Worm (Caenorhabditis elegans): ENCODE results near the gene cas-1.

cas-1 gene

DNA sequence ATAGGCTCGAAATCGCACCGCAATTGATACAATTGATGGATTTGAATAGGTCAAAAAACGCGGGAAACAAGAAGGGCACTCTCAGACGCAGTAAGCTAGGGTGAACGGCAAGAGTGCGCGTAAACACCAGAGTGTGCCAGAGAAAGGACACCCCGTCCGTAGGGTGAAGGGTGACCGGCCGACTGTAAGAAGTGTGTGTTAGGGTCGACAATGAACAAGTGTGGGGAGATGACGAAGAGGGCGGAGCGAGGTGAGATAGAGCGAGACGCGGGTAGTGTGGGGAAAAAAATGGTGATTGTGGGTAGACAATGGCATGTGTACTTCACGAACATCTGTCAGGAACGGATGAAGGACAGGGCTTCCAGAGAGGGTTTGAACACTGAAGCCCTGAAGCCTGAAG, 42.5 kb downstream of the cas-1 start:
- TF ChIP-seq ceh-34 (tag; optimal IDR thresholded peaks at IDR 0.05): peak; percentile 7
- no peak for TF ChIP-seq pag-3 (tag; optimal IDR thresholded peaks at IDR 0.05; ENCODE audit: borderline replicate concordance)
- TF ChIP-seq ceh-45 (GFP tag; IDR thresholded peaks at IDR 0.05): no peak
- peak; percentile 38 for TF ChIP-seq ceh-31 (tag; optimal IDR thresholded peaks at IDR 0.05)
- no peak for TF ChIP-seq lin-11 (tag; optimal IDR thresholded peaks at IDR 0.05)
- no peak for TF ChIP-seq che-1 (tag; optimal IDR thresholded peaks at IDR 0.05)
- peak; percentile 5 for TF ChIP-seq ceh-2 (tag; optimal IDR thresholded peaks at IDR 0.05)
- no peak for TF ChIP-seq tbx-7 (tag; optimal IDR thresholded peaks at IDR 0.05)
- TF ChIP-seq unc-55 (GFP tag; optimal IDR thresholded peaks at IDR 0.05): no peak
- no peak for TF ChIP-seq dmd-4 (tag; optimal IDR thresholded peaks at IDR 0.05; ENCODE audit: borderline replicate concordance)
- TF ChIP-seq ceh-22 (tag; optimal IDR thresholded peaks at IDR 0.05): no peak
- TF ChIP-seq K02D7.2 (tag; optimal IDR thresholded peaks at IDR 0.05): no peak
- TF ChIP-seq sox-2 (GFP tag; IDR thresholded peaks at IDR 0.05): no peak
- no peak for TF ChIP-seq lim-6 (tag; optimal IDR thresholded peaks at IDR 0.05)
- TF ChIP-seq unc-3 (GFP tag; conservative IDR thresholded peaks at IDR 0.05): no peak
- TF ChIP-seq unc-3 (tag; optimal IDR thresholded peaks at IDR 0.05): no peak
- no peak for TF ChIP-seq hlh-8 (tag; optimal IDR thresholded peaks at IDR 0.05)
- no peak for TF ChIP-seq hlh-6 (tag; optimal IDR thresholded peaks at IDR 0.05)
- TF ChIP-seq hlh-15 (tag; optimal IDR thresholded peaks at IDR 0.05): no peak
- TF ChIP-seq ceh-19 (GFP tag; optimal IDR thresholded peaks at IDR 0.05): no peak
- no peak for TF ChIP-seq hlh-13 (GFP tag; optimal IDR thresholded peaks at IDR 0.05)
- no peak for TF ChIP-seq K09A11.1 (tag; optimal IDR thresholded peaks at IDR 0.05; ENCODE audit: insufficient read depth)
- TF ChIP-seq pros-1 (tag; optimal IDR thresholded peaks at IDR 0.05): no peak
- no peak for TF ChIP-seq fkh-10 (GFP tag; optimal IDR thresholded peaks at IDR 0.05)
- TF ChIP-seq ama-1 (optimal IDR thresholded peaks at IDR 0.05): no peak
- no peak for TF ChIP-seq fkh-6 (tag; optimal IDR thresholded peaks at IDR 0.05)
- no peak for TF ChIP-seq fax-1 (tag; optimal IDR thresholded peaks at IDR 0.05)
- no peak for TF ChIP-seq madf-2 (tag; optimal IDR thresholded peaks at IDR 0.05)
- no peak for TF ChIP-seq pat-9 (tag; optimal IDR thresholded peaks at IDR 0.05)
- peak; percentile 16 for TF ChIP-seq nfya-1 (tag; optimal IDR thresholded peaks at IDR 0.05)
- TF ChIP-seq npax-4 (tag; optimal IDR thresholded peaks at IDR 0.05): no peak
- TF ChIP-seq ceh-48 (tag; optimal IDR thresholded peaks at IDR 0.05): no peak
- TF ChIP-seq ztf-16 (tag; optimal IDR thresholded peaks at IDR 0.05): no peak
- TF ChIP-seq pha-4 (tag; optimal IDR thresholded peaks at IDR 0.05): no peak
- TF ChIP-seq gmeb-2 (tag; optimal IDR thresholded peaks at IDR 0.05): no peak
- peak; percentile 6 for TF ChIP-seq ceh-18 (tag; optimal IDR thresholded peaks at IDR 0.05)
- TF ChIP-seq T23F11.4 (GFP tag; optimal IDR thresholded peaks at IDR 0.05): no peak
- no peak for TF ChIP-seq elt-4 (tag; optimal IDR thresholded peaks at IDR 0.05)
- TF ChIP-seq F13H6.1 (tag; optimal IDR thresholded peaks at IDR 0.05): no peak
- peak; percentile 9 for TF ChIP-seq rnt-1 (tag; optimal IDR thresholded peaks at IDR 0.05)
- no peak for TF ChIP-seq sox-4 (tag; optimal IDR thresholded peaks at IDR 0.05)
- no peak for TF ChIP-seq ceh-9 (tag; optimal IDR thresholded peaks at IDR 0.05)
- no peak for TF ChIP-seq C38D4.7 (GFP tag; optimal IDR thresholded peaks at IDR 0.05)
- no peak for TF ChIP-seq Y22D7AL.16 (tag; optimal IDR thresholded peaks at IDR 0.05)
- TF ChIP-seq C08G9.2 (tag; optimal IDR thresholded peaks at IDR 0.05): peak; percentile 26
- peak; percentile 15 for TF ChIP-seq ref-2 (tag; optimal IDR thresholded peaks at IDR 0.05)
- TF ChIP-seq nhr-11 (tag; optimal IDR thresholded peaks at IDR 0.05): no peak
- no peak for TF ChIP-seq ceh-6 (GFP tag; optimal IDR thresholded peaks at IDR 0.05)
- no peak for TF ChIP-seq unc-86 (tag; optimal IDR thresholded peaks at IDR 0.05)
- TF ChIP-seq odd-2 (tag; optimal IDR thresholded peaks at IDR 0.05): no peak
- no peak for TF ChIP-seq ceh-30 (tag; optimal IDR thresholded peaks at IDR 0.05)
- TF ChIP-seq eyg-1 (tag; optimal IDR thresholded peaks at IDR 0.05): no peak
- TF ChIP-seq unc-42 (tag; optimal IDR thresholded peaks at IDR 0.05): no peak
- no peak for TF ChIP-seq ceh-14 (tag; optimal IDR thresholded peaks at IDR 0.05)
- TF ChIP-seq syd-9 (tag; optimal IDR thresholded peaks at IDR 0.05): peak; percentile 5
